Worm (Caenorhabditis elegans) whole organism, late embryonic: ENCODE measurements around the gene T20D4.19.
A peak's percentile ranks its signal among the peaks of the same experiment; 100 is the strongest.

Experiments used
- C38D4.7 ChIP-seq: fragments of 200-800 bp; sonication (Bioruptor generic); optimal IDR thresholded peaks from 2 replicates; lab custom pipeline; 2018; ENCODE audit warnings: mild to moderate bottlenecking, missing genetic modification characterization, moderate library complexity, missing compliant biosample characterization
- K02D7.2 ChIP-seq: sonication (generic microtip); optimal IDR thresholded peaks from 2 replicates; lab custom pipeline; 2017; ENCODE audit warnings: mild to moderate bottlenecking, missing genetic modification characterization, missing compliant biosample characterization
- K09A11.1 ChIP-seq: sonication (generic microtip); optimal IDR thresholded peaks from 2 replicates; lab custom pipeline; 2017; ENCODE audit warnings: antibody characterized with exemption, mild to moderate bottlenecking, missing genetic modification characterization, missing compliant biosample characterization; ENCODE audit not compliant: insufficient read depth
- T23F11.4 ChIP-seq: fragments of 200-800 bp; sonication (Bioruptor generic); optimal IDR thresholded peaks from 2 replicates; lab custom pipeline; 2018; ENCODE audit warnings: mild to moderate bottlenecking, missing genetic modification characterization, missing compliant biosample characterization
- Y22D7AL.16 ChIP-seq: sonication (generic microtip); optimal IDR thresholded peaks from 2 replicates; lab custom pipeline; 2016; ENCODE audit warnings: missing genetic modification characterization, missing compliant biosample characterization
- ceh-19 ChIP-seq: fragments of 200-800 bp; sonication (Bioruptor generic); optimal IDR thresholded peaks from 2 replicates; lab custom pipeline; 2018; ENCODE audit warnings: mild to moderate bottlenecking, missing genetic modification characterization, missing compliant biosample characterization
- ceh-22 ChIP-seq: sonication (generic microtip); optimal IDR thresholded peaks from 2 replicates; lab custom pipeline; 2017; ENCODE audit warnings: missing biosample characterization, missing genetic modification characterization
- ceh-30 ChIP-seq: fragments of 150-350 bp; optimal IDR thresholded peaks from 2 replicates; lab custom pipeline; 2014; ENCODE audit warnings: missing biosample characterization, missing genetic modification characterization
- ceh-34 ChIP-seq: sonication (generic microtip); optimal IDR thresholded peaks from 2 replicates; lab custom pipeline; 2016; ENCODE audit warnings: mild to moderate bottlenecking, missing genetic modification characterization, missing compliant biosample characterization
- ceh-9 ChIP-seq: sonication (generic microtip); optimal IDR thresholded peaks from 2 replicates; lab custom pipeline; 2016; ENCODE audit warnings: mild to moderate bottlenecking, missing genetic modification characterization, inconsistent platforms, missing compliant biosample characterization
- che-1 ChIP-seq: sonication (generic microtip); optimal IDR thresholded peaks from 2 replicates; lab custom pipeline; 2016; ENCODE audit warnings: mild to moderate bottlenecking, missing genetic modification characterization, missing compliant biosample characterization
- elt-2 ChIP-seq: sonication (generic microtip); optimal IDR thresholded peaks from 2 replicates; lab custom pipeline; 2016; ENCODE audit warnings: missing genetic modification reagents, missing genetic modification characterization, missing compliant biosample characterization
- elt-4 ChIP-seq: sonication (generic microtip); optimal IDR thresholded peaks from 2 replicates; lab custom pipeline; 2016; ENCODE audit warnings: missing genetic modification characterization, missing compliant biosample characterization
- ets-4 ChIP-seq: sonication (generic microtip); optimal IDR thresholded peaks from 2 replicates; lab custom pipeline; 2016; ENCODE audit warnings: missing genetic modification characterization, missing compliant biosample characterization
- fax-1 ChIP-seq: sonication (generic microtip); optimal IDR thresholded peaks from 2 replicates; lab custom pipeline; 2016; ENCODE audit warnings: missing genotype, missing genetic modification characterization, missing compliant biosample characterization
- gmeb-2 ChIP-seq: sonication (generic microtip); optimal IDR thresholded peaks from 2 replicates; lab custom pipeline; 2016; ENCODE audit warnings: missing genetic modification characterization, inconsistent platforms, missing compliant biosample characterization
- hlh-13 ChIP-seq: fragments of 200-800 bp; sonication (Bioruptor generic); optimal IDR thresholded peaks from 2 replicates; lab custom pipeline; 2018; ENCODE audit warnings: mild to moderate bottlenecking, missing genetic modification characterization, missing compliant biosample characterization
- hlh-15 ChIP-seq: sonication (generic microtip); optimal IDR thresholded peaks from 2 replicates; lab custom pipeline; 2016; ENCODE audit warnings: missing genetic modification characterization, missing compliant biosample characterization
- hlh-30 ChIP-seq: sonication (generic microtip); optimal IDR thresholded peaks from 2 replicates; lab custom pipeline; 2017; ENCODE audit warnings: antibody characterized with exemption, missing genetic modification characterization, missing compliant biosample characterization; ENCODE audit not compliant: insufficient read depth
- lim-6 ChIP-seq: sonication (generic microtip); optimal IDR thresholded peaks from 2 replicates; lab custom pipeline; 2016; ENCODE audit warnings: missing genetic modification characterization, missing compliant biosample characterization
- lin-11 ChIP-seq: fragments of 200-800 bp; sonication (Bioruptor generic); optimal IDR thresholded peaks from 2 replicates; lab custom pipeline; 2018; ENCODE audit warnings: mild to moderate bottlenecking, missing genetic modification characterization, missing compliant biosample characterization
- nfya-1 ChIP-seq: sonication (generic microtip); optimal IDR thresholded peaks from 2 replicates; lab custom pipeline; 2017; ENCODE audit warnings: missing genetic modification characterization, mild to moderate bottlenecking, missing compliant biosample characterization, antibody characterized with exemption, moderate library complexity
- nhr-11 ChIP-seq: fragments of 150-350 bp; optimal IDR thresholded peaks from 2 replicates; lab custom pipeline; 2014; ENCODE audit warnings: missing biosample characterization, missing genetic modification characterization
- nhr-232 ChIP-seq: sonication (generic microtip); optimal IDR thresholded peaks from 2 replicates; lab custom pipeline; 2016; ENCODE audit warnings: missing genetic modification characterization, missing compliant biosample characterization
- npax-4 ChIP-seq: sonication (generic microtip); optimal IDR thresholded peaks from 2 replicates; lab custom pipeline; 2016; ENCODE audit warnings: missing genetic modification characterization, missing compliant biosample characterization
- odd-2 ChIP-seq: sonication (generic microtip); optimal IDR thresholded peaks from 2 replicates; lab custom pipeline; 2017; ENCODE audit warnings: antibody characterized with exemption, mild to moderate bottlenecking, missing genetic modification characterization, missing compliant biosample characterization
- pax-1 ChIP-seq: fragments of 150-350 bp; optimal IDR thresholded peaks from 2 replicates; lab custom pipeline; 2014; ENCODE audit warnings: missing biosample characterization, missing genetic modification characterization
- pha-2 ChIP-seq: sonication (generic microtip); optimal IDR thresholded peaks from 2 replicates; lab custom pipeline; 2017; ENCODE audit warnings: mild to moderate bottlenecking, missing genetic modification characterization, missing compliant biosample characterization
- pros-1 ChIP-seq: fragments of 150-350 bp; optimal IDR thresholded peaks from 2 replicates; lab custom pipeline; 2014; ENCODE audit warnings: missing biosample characterization, missing genetic modification reagents, missing genetic modification characterization
- ref-2 ChIP-seq: sonication (generic microtip); optimal IDR thresholded peaks from 2 replicates; lab custom pipeline; 2016; ENCODE audit warnings: missing genetic modification characterization, missing compliant biosample characterization
- rnt-1 ChIP-seq: sonication (generic microtip); optimal IDR thresholded peaks from 2 replicates; lab custom pipeline; 2016; ENCODE audit warnings: missing genetic modification characterization, missing compliant biosample characterization
- sdc-2 ChIP-seq: sonication (generic microtip); optimal IDR thresholded peaks from 2 replicates; lab custom pipeline; 2016; ENCODE audit warnings: missing genotype, missing genetic modification characterization, missing compliant biosample characterization
- syd-9 ChIP-seq: sonication (generic microtip); optimal IDR thresholded peaks from 2 replicates; lab custom pipeline; 2016; ENCODE audit warnings: mild to moderate bottlenecking, missing genetic modification characterization, moderate library complexity, missing compliant biosample characterization
- tbx-2 ChIP-seq: sonication (generic microtip); optimal IDR thresholded peaks from 2 replicates; lab custom pipeline; 2016; ENCODE audit warnings: missing genetic modification characterization, missing compliant biosample characterization
- ttx-3 ChIP-seq: sonication (generic microtip); optimal IDR thresholded peaks from 2 replicates; lab custom pipeline; 2016; ENCODE audit warnings: missing genetic modification reagents, missing genetic modification characterization, missing compliant biosample characterization
- unc-3 ChIP-seq, 2 experiments: fragments of 200-800 bp in 1 of 2; sonication (Bioruptor generic) in 1 of 2; sonication (generic microtip) in 1 of 2; conservative IDR thresholded peaks in 1 of 2; optimal IDR thresholded peaks in 1 of 2; 2 replicates each; pipeline versions ENCODE4 v1.3.6 to Lab custom; 2016 to 2022; ENCODE audit warnings: missing compliant biosample characterization in 2 of 2, missing genetic modification characterization in 2 of 2, missing genetic modification reagents in 1 of 2
- zip-5 ChIP-seq: sonication (generic microtip); optimal IDR thresholded peaks from 2 replicates; lab custom pipeline; 2016; ENCODE audit warnings: missing genetic modification characterization, missing compliant biosample characterization

T20D4.19 gene

ce11 chrV:3445090-3445832 is 13.8 kb upstream of the T20D4.19 start:
- no peak for TF ChIP-seq K02D7.2 (tag; lab: Kevin White, UChicago)
- TF ChIP-seq ceh-34 (tag; lab: Kevin White, UChicago): peak; percentile 92
- no peak for TF ChIP-seq Y22D7AL.16 (tag; lab: Kevin White, UChicago)
- TF ChIP-seq ceh-9 (tag; lab: Kevin White, UChicago): no peak
- no peak for TF ChIP-seq C38D4.7 (GFP tag; lab: Kevin White, UChicago)
- TF ChIP-seq elt-4 (tag; lab: Kevin White, UChicago): no peak
- TF ChIP-seq lim-6 (tag; lab: Kevin White, UChicago): no peak
- peak; percentile 2 for TF ChIP-seq ceh-19
- TF ChIP-seq nhr-11 (tag; lab: Kevin White, UChicago): no peak
- TF ChIP-seq odd-2 (tag; lab: Kevin White, UChicago): no peak
- TF ChIP-seq tbx-2 (tag; lab: Kevin White, UChicago): peak; percentile 37
- TF ChIP-seq rnt-1 (tag; lab: Kevin White, UChicago): no peak
- TF ChIP-seq hlh-15: no peak
- TF ChIP-seq nhr-232 (tag; lab: Kevin White, UChicago): no peak
- TF ChIP-seq elt-2: no peak
- TF ChIP-seq zip-5: no peak
- peak; percentile 23 for TF ChIP-seq ref-2
- TF ChIP-seq sdc-2 (tag; lab: Kevin White, UChicago): no peak
- TF ChIP-seq K09A11.1: no peak
- no peak for TF ChIP-seq unc-3 (GFP tag; conservative IDR thresholded peaks at IDR 0.05; lab: Robert Waterston, UW)
- no peak for TF ChIP-seq unc-3 (tag; optimal IDR thresholded peaks at IDR 0.05; lab: Kevin White, UChicago)
- no peak for TF ChIP-seq gmeb-2 (tag; lab: Kevin White, UChicago)
- TF ChIP-seq fax-1 (tag; lab: Kevin White, UChicago): no peak
- no peak for TF ChIP-seq ceh-22
- TF ChIP-seq npax-4 (tag; lab: Kevin White, UChicago): no peak
- no peak for TF ChIP-seq syd-9

- TF ChIP-seq ceh-30 (tag; lab: Kevin White, UChicago): no peak
- TF ChIP-seq ceh-34 (tag; lab: Kevin White, UChicago): peak; percentile 71
These were observed 13.3 kb upstream of the T20D4.19 start, which contains the start of gene cfz-2 for ce11 chrV:3444777-3445089. cfz-2 (minus strand) TSS chrV:3444877.

DNA sequence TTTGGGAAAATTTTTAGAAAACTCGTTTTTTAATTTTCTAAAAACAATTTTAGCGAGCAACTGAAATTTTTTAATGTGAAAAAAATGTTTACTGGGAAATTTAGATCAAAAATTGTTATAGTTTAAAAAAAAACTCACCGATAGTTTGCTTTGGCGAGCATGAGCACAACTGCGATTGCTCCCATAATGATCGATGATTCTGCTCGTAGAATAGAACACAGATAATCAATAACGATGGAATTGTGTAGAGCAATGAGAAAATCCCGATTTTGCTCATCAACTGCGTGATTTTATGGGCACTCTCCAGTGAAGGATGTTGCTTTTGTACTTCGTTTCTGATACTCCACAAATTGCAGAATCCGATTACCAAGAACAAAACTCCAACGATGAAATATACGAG is 11.2 kb upstream of the T20D4.19 start:
- TF ChIP-seq nfya-1: no peak
- no peak for TF ChIP-seq pha-2 (tag; lab: Kevin White, UChicago)

DNA sequence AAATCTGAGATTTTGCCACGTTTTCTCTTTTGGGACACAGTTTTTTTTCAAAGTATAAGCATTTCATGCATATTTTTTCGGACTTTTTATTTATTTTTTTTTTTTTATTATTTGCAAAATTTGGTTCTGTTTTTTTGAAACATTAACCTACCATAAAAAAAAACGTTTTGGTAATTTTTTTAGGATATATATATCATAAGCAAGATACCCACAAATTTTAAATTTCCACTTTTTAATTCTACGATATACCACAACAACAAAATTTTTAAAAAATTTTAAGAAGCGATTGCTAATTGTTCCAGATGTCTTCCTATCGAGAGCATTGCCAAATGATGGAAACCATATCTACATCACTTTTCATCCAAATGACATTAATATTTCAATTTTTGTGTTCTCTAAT is 2.7 kb downstream of the T20D4.19 start, which contains the start of gene srab-20:
Gene srab-20, plus strand, starts transcription at position 301 of the 400 bp plus-strand sequence.
- TF ChIP-seq hlh-13 (GFP tag; lab: Kevin White, UChicago) (no peak), syd-9 (no peak), ceh-19 (no peak), elt-2 (no peak), T23F11.4 (GFP tag; lab: Kevin White, UChicago) (no peak)

- no peak for TF ChIP-seq pros-1
- TF ChIP-seq hlh-30 (tag; lab: Kevin White, UChicago): no peak
- TF ChIP-seq odd-2 (tag; lab: Kevin White, UChicago): no peak
- no peak for TF ChIP-seq nhr-11 (tag; lab: Kevin White, UChicago)
- TF ChIP-seq hlh-13 (GFP tag; lab: Kevin White, UChicago): no peak
- no peak for TF ChIP-seq pax-1 (tag; lab: Kevin White, UChicago)
- no peak for TF ChIP-seq ttx-3 (tag; lab: Kevin White, UChicago)
- no peak for TF ChIP-seq ceh-19
- TF ChIP-seq C38D4.7 (GFP tag; lab: Kevin White, UChicago): no peak
- TF ChIP-seq che-1 (tag; lab: Kevin White, UChicago): no peak
- TF ChIP-seq syd-9: no peak
- TF ChIP-seq K02D7.2 (tag; lab: Kevin White, UChicago): no peak
- no peak for TF ChIP-seq lin-11 (tag; lab: Kevin White, UChicago)
- no peak for TF ChIP-seq ets-4
- no peak for TF ChIP-seq npax-4 (tag; lab: Kevin White, UChicago)
These were observed 5.4 kb downstream of the T20D4.19 start, which contains the start of gene srab-22 for ce11 chrV:3426076-3426475. srab-22 (plus strand) TSS chrV:3426376.
